Fruit fly (Drosophila melanogaster): ENCODE data around the gene CG14662.
A peak's percentile ranks its signal among the peaks of the same experiment; 100 is the strongest.

CG14662 gene

DNA sequence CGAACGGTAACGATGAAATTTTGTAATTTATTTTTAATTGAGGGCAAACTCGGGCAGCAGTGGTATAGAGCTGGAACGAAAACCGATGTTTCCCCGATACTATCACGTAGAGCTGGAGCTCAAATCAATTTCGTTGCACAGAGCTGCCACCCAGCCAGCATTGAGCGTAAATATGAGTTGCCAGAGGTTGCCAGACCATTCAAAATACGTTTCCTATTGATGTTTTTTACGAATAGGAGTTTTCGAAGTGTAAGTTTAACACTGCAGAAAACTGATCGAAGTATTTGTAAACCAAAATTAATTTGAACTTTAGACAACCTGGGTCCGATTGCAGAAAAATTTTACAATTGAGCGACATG is 31.5 kb downstream of the CG14662 start, which contains the start of gene Ubc6 (continued):
- TF ChIP-seq Spps (tag; optimal IDR thresholded peaks at IDR 0.05), result no peak
- no peak for TF ChIP-seq trh (GFP tag; optimal IDR thresholded peaks at IDR 0.05)
- TF ChIP-seq bbx (GFP tag; IDR thresholded peaks at IDR 0.05; ENCODE audit: partially characterized antibody), result no peak
- peak; percentile 59 for TF ChIP-seq CG18599 (GFP tag; optimal IDR thresholded peaks at IDR 0.05)
- no peak for TF ChIP-seq Trl (optimal IDR thresholded peaks at IDR 0.05)
- TF ChIP-seq Trl (GFP tag; optimal IDR thresholded peaks at IDR 0.05), result peak; percentile 77
- no peak for TF ChIP-seq ato (GFP tag; IDR thresholded peaks at IDR 0.05; ENCODE audit: partially characterized antibody)
- TF ChIP-seq CG10366 (GFP tag; IDR thresholded peaks at IDR 0.05), result no peak
- peak; percentile 48 for TF ChIP-seq CG10462 (GFP tag; optimal IDR thresholded peaks at IDR 0.05)
- TF ChIP-seq Tbp (GFP tag; optimal IDR thresholded peaks at IDR 0.05), result peak; percentile 9
- no peak for TF ChIP-seq Bgb (GFP tag; IDR thresholded peaks at IDR 0.05; ENCODE audit: partially characterized antibody)
- TF ChIP-seq Hand (GFP tag; optimal IDR thresholded peaks at IDR 0.05), result no peak
- no peak for TF ChIP-seq Ada2b (GFP tag; IDR thresholded peaks at IDR 0.05)
- peak; percentile 75 for TF ChIP-seq CG10267 (tag; optimal IDR thresholded peaks at IDR 0.05)
- peak; percentile 40 for TF ChIP-seq CG6765 (GFP tag; optimal IDR thresholded peaks at IDR 0.05)
- TF ChIP-seq Sry-δ (GFP tag; optimal IDR thresholded peaks at IDR 0.05), result peak; percentile 100
- peak; percentile 80 for TF ChIP-seq CG17186 (GFP tag; optimal IDR thresholded peaks at IDR 0.05)
- TF ChIP-seq CG2202 (tag; optimal IDR thresholded peaks at IDR 0.05), result peak; percentile 1
- TF ChIP-seq usp (GFP tag; optimal IDR thresholded peaks at IDR 0.05), result no peak
- no peak for TF ChIP-seq CG6175 (GFP tag; IDR thresholded peaks at IDR 0.05)
- peak; percentile 94 for TF ChIP-seq Ets97D (GFP tag; optimal IDR thresholded peaks at IDR 0.05)
- peak; percentile 88 for TF ChIP-seq Sin3A (optimal IDR thresholded peaks at IDR 0.05)
- TF ChIP-seq Hmr (GFP tag; optimal IDR thresholded peaks at IDR 0.05), result peak; percentile 88
- TF ChIP-seq Atf-2 (GFP tag; optimal IDR thresholded peaks at IDR 0.05), result peak; percentile 64
- no peak for TF ChIP-seq pfk (GFP tag; optimal IDR thresholded peaks at IDR 0.05)
- TF ChIP-seq CG4730 (GFP tag; IDR thresholded peaks at IDR 0.05), result no peak
- no peak for TF ChIP-seq Aef1 (GFP tag; IDR thresholded peaks at IDR 0.05)
- no peak for TF ChIP-seq CG17568 (GFP tag; optimal IDR thresholded peaks at IDR 0.05)
- no peak for TF ChIP-seq kah (GFP tag; optimal IDR thresholded peaks at IDR 0.05)
- peak; percentile 67 for TF ChIP-seq Max (GFP tag; optimal IDR thresholded peaks at IDR 0.05)
- TF ChIP-seq CG32767 (GFP tag; IDR thresholded peaks at IDR 0.05), result no peak
- no peak for TF ChIP-seq Abd-B (GFP tag; optimal IDR thresholded peaks at IDR 0.05)
- TF ChIP-seq tna (GFP tag; IDR thresholded peaks at IDR 0.05; ENCODE audit: partially characterized antibody), result no peak
- peak; percentile 83 for TF ChIP-seq Mad (GFP tag; optimal IDR thresholded peaks at IDR 0.05)
- peak; percentile 40 for TF ChIP-seq CG15269 (tag; optimal IDR thresholded peaks at IDR 0.05)
- peak; percentile 62 for TF ChIP-seq CG1602 (GFP tag; optimal IDR thresholded peaks at IDR 0.05)
- no peak for TF ChIP-seq CG11504 (tag; optimal IDR thresholded peaks at IDR 0.05)
- TF ChIP-seq CG14965 (GFP tag; optimal IDR thresholded peaks at IDR 0.05; ENCODE audit: borderline replicate concordance), result no peak
- TF ChIP-seq corto (GFP tag; optimal IDR thresholded peaks at IDR 0.05), result no peak
- TF ChIP-seq jumu (GFP tag; optimal IDR thresholded peaks at IDR 0.05), result peak; percentile 83
- peak; percentile 52 for TF ChIP-seq CG2875 (GFP tag; optimal IDR thresholded peaks at IDR 0.05)
- peak; percentile 73 for TF ChIP-seq phol (tag; optimal IDR thresholded peaks at IDR 0.05)
- TF ChIP-seq Myb (GFP tag; optimal IDR thresholded peaks at IDR 0.05), result peak; percentile 84
- TF ChIP-seq vnd (GFP tag; IDR thresholded peaks at IDR 0.05; ENCODE audit: partially characterized antibody), result no peak
- peak; percentile 91 for TF ChIP-seq trem (tag; optimal IDR thresholded peaks at IDR 0.05)
- no peak for TF ChIP-seq E2f1 (GFP tag; IDR thresholded peaks at IDR 0.05)
- peak; percentile 70 for TF ChIP-seq pnt (GFP tag; optimal IDR thresholded peaks at IDR 0.05)
- TF ChIP-seq Eip74EF (GFP tag; optimal IDR thresholded peaks at IDR 0.05), result no peak
- TF ChIP-seq bigmax (GFP tag; optimal IDR thresholded peaks at IDR 0.05), result no peak
- TF ChIP-seq tup (GFP tag; optimal IDR thresholded peaks at IDR 0.05), result no peak
- TF ChIP-seq CG13296 (GFP tag; optimal IDR thresholded peaks at IDR 0.05), result no peak
